Fruit fly (Drosophila melanogaster) whole organism, adult: ENCODE measurements around the gene CG17104.

Experiments used
- CG11617 ChIP-seq: fragments of 200-800 bp; sonication (Bioruptor generic); optimal IDR thresholded peaks from 2 replicates; lab custom pipeline; 2017; ENCODE audit warnings: mild to moderate bottlenecking, missing biosample characterization, missing genetic modification reagents, missing genetic modification characterization
- CG12768 ChIP-seq: fragments of 200-800 bp; sonication (Bioruptor generic); optimal IDR thresholded peaks from 2 replicates; lab custom pipeline; 2017; ENCODE audit warnings: missing biosample characterization, missing genetic modification characterization, mild to moderate bottlenecking, moderate library complexity, missing genetic modification reagents
- CG14711 ChIP-seq: fragments of 200-800 bp; sonication (Bioruptor generic); optimal IDR thresholded peaks from 2 replicates; lab custom pipeline; 2018; ENCODE audit warnings: missing biosample characterization, mild to moderate bottlenecking, missing genetic modification characterization, moderate library complexity
- CG1620 ChIP-seq: fragments of 200-800 bp; sonication (Bioruptor generic); optimal IDR thresholded peaks from 2 replicates; lab custom pipeline; 2016; ENCODE audit warnings: missing biosample characterization, missing genetic modification characterization
- CG33017 ChIP-seq: fragments of 200-800 bp; sonication (Bioruptor generic); optimal IDR thresholded peaks from 2 replicates; lab custom pipeline; 2018; ENCODE audit warnings: missing biosample characterization, mild to moderate bottlenecking, missing genetic modification characterization, moderate library complexity
- CG5204 ChIP-seq: fragments of 200-800 bp; sonication (Bioruptor generic); optimal IDR thresholded peaks from 2 replicates; lab custom pipeline; 2016; ENCODE audit warnings: missing biosample characterization, missing genetic modification characterization
- CG7045 ChIP-seq: fragments of 200-800 bp; sonication (Bioruptor generic); optimal IDR thresholded peaks from 2 replicates; lab custom pipeline; 2017; ENCODE audit warnings: missing biosample characterization, mild to moderate bottlenecking, missing genetic modification characterization
- CG7101 ChIP-seq: fragments of 200-800 bp; sonication (Bioruptor generic); optimal IDR thresholded peaks from 2 replicates; lab custom pipeline; 2018; ENCODE audit warnings: missing biosample characterization, mild to moderate bottlenecking, missing genetic modification characterization, moderate library complexity
- Clk ChIP-seq: fragments of 200-800 bp; sonication (Bioruptor generic); optimal IDR thresholded peaks from 2 replicates; lab custom pipeline; 2017; ENCODE audit warnings: missing biosample characterization, missing genetic modification characterization
- Crg-1 ChIP-seq: fragments of 200-800 bp; sonication (Bioruptor generic); optimal IDR thresholded peaks from 2 replicates; lab custom pipeline; 2016; ENCODE audit warnings: missing biosample characterization, missing genetic modification characterization
- Hr96 ChIP-seq: fragments of 200-800 bp; sonication (Bioruptor generic); optimal IDR thresholded peaks from 2 replicates; lab custom pipeline; 2016; ENCODE audit warnings: missing biosample characterization, missing genetic modification characterization
- Mnt ChIP-seq: fragments of 200-800 bp; sonication (Bioruptor generic); optimal IDR thresholded peaks from 2 replicates; lab custom pipeline; 2016; ENCODE audit warnings: missing biosample characterization, mild to moderate bottlenecking, missing genetic modification characterization
- bab1 ChIP-seq: fragments of 200-800 bp; sonication (Bioruptor generic); optimal IDR thresholded peaks from 3 replicates; lab custom pipeline; 2019; ENCODE audit warnings: missing biosample characterization, mild to moderate bottlenecking, missing genetic modification characterization, moderate library complexity
- cic ChIP-seq: fragments of 200-800 bp; sonication (Bioruptor generic); optimal IDR thresholded peaks from 2 replicates; lab custom pipeline; 2017; ENCODE audit warnings: missing biosample characterization, mild to moderate bottlenecking, missing genetic modification characterization, moderate library complexity
- cnc ChIP-seq, 2 experiments: fragments of >200 bp; optimal IDR thresholded peaks; 2 replicates each; lab custom pipeline; 2017
- kay ChIP-seq: fragments of 200-800 bp; sonication (Bioruptor generic); peaks from one replicate; lab custom pipeline; 2016; ENCODE audit warnings: missing biosample characterization, missing genetic modification characterization, borderline replicate concordance
- ovo ChIP-seq: fragments of 200-800 bp; sonication (Bioruptor generic); optimal IDR thresholded peaks from 2 replicates; lab custom pipeline; 2016; ENCODE audit warnings: missing biosample characterization, missing genetic modification characterization
- pad ChIP-seq: fragments of 200-800 bp; sonication (Bioruptor generic); optimal IDR thresholded peaks from 3 replicates; lab custom pipeline; 2017; ENCODE audit warnings: missing biosample characterization, missing genetic modification characterization, mild to moderate bottlenecking, moderate library complexity, missing genetic modification reagents
- tj ChIP-seq: fragments of 200-800 bp; sonication (Bioruptor generic); optimal IDR thresholded peaks from 3 replicates; lab custom pipeline; 2017; ENCODE audit warnings: missing biosample characterization, mild to moderate bottlenecking, missing genetic modification characterization, moderate library complexity
- toe ChIP-seq: fragments of 200-800 bp; sonication (Bioruptor generic); optimal IDR thresholded peaks from 2 replicates; lab custom pipeline; 2016; ENCODE audit warnings: missing biosample characterization, missing genetic modification characterization

The CG17104 gene

dm6 chr2L:10682912-10683311, 5.9 kb downstream of the CG17104 start:
- TF ChIP-seq toe (GFP tag; lab: Kevin White, UChicago) (no peak), CG33017 (no peak), Mnt (GFP tag; lab: Kevin White, UChicago) (no peak), CG12768 (GFP tag; lab: Kevin White, UChicago) (no peak), kay (GFP tag; lab: Kevin White, UChicago) (no peak), CG11617 (GFP tag; lab: Kevin White, UChicago) (no peak)

dm6 chr2L:10684309-10684708, 7.3 kb downstream of the CG17104 start, which contains the start of gene CG7299:
TSS of gene CG7299 (minus strand) at chr2L:10684409.
- TF ChIP-seq cic (GFP tag; lab: Kevin White, UChicago): no peak
- TF ChIP-seq Mnt (GFP tag; lab: Kevin White, UChicago): no peak
- TF ChIP-seq kay (GFP tag; lab: Kevin White, UChicago): no peak

- TF ChIP-seq CG5204 (GFP tag; lab: Kevin White, UChicago) (no peak), Mnt (GFP tag; lab: Kevin White, UChicago) (no peak), Clk (no peak), bab1 (GFP tag; lab: Kevin White, UChicago) (no peak), CG7045 (GFP tag; lab: Kevin White, UChicago) (no peak), ovo (no peak), cnc (optimal IDR thresholded peaks at IDR 0.05; lab: Kevin White, UChicago) (no peak), cic (GFP tag; lab: Kevin White, UChicago) (no peak), Hr96 (GFP tag; lab: Kevin White, UChicago) (no peak), kay (GFP tag; lab: Kevin White, UChicago) (no peak), CG12768 (GFP tag; lab: Kevin White, UChicago) (no peak)
Measured at dm6 chr2L:10685666-10686065, 8.7 kb downstream of the CG17104 start.

- no peak for TF ChIP-seq toe (GFP tag; lab: Kevin White, UChicago)
Measured at dm6 chr2L:10687009-10687793, 10.2 kb downstream of the CG17104 start, which contains the start of gene CG7296. TSS of gene CG7296 (minus strand) at chr2L:10687066.

dm6 chr2L:10687794-10688185, 10.8 kb downstream of the CG17104 start:
- TF ChIP-seq cnc (optimal IDR thresholded peaks at IDR 0.05; lab: Kevin White, UChicago): no peak
- TF ChIP-seq Clk: no peak
- no peak for TF ChIP-seq bab1 (GFP tag; lab: Kevin White, UChicago)
- no peak for TF ChIP-seq tj (GFP tag; lab: Kevin White, UChicago)
- TF ChIP-seq CG7101: no peak
- TF ChIP-seq kay (GFP tag; lab: Kevin White, UChicago): no peak
- no peak for TF ChIP-seq CG5204 (GFP tag; lab: Kevin White, UChicago)
- TF ChIP-seq CG7045 (GFP tag; lab: Kevin White, UChicago): no peak

dm6 chr2L:10688764-10689163, 11.8 kb downstream of the CG17104 start:
- TF ChIP-seq CG33017 (no peak), CG12768 (GFP tag; lab: Kevin White, UChicago) (no peak)

- TF ChIP-seq CG11617 (GFP tag; lab: Kevin White, UChicago): no peak
- TF ChIP-seq kay (GFP tag; lab: Kevin White, UChicago): no peak
- TF ChIP-seq cic (GFP tag; lab: Kevin White, UChicago): no peak
Measured at dm6 chr2L:10689221-10690034, 12.4 kb downstream of the CG17104 start, which contains the start of gene CG7294. TSS of gene CG7294 (minus strand) at chr2L:10689271.

dm6 chr2L:10693018-10693417, 16.0 kb downstream of the CG17104 start:
- no peak for TF ChIP-seq pad (GFP tag; lab: Kevin White, UChicago)
- no peak for TF ChIP-seq CG7101
- TF ChIP-seq tj (GFP tag; lab: Kevin White, UChicago): no peak
- TF ChIP-seq cnc (optimal IDR thresholded peaks at IDR 0.05; lab: Kevin White, UChicago): no peak
- no peak for TF ChIP-seq Crg-1
- no peak for TF ChIP-seq CG33017
- no peak for TF ChIP-seq toe (GFP tag; lab: Kevin White, UChicago)
- no peak for TF ChIP-seq CG1620 (GFP tag; lab: Kevin White, UChicago)
- no peak for TF ChIP-seq Clk
- no peak for TF ChIP-seq CG12768 (GFP tag; lab: Kevin White, UChicago)
- no peak for TF ChIP-seq ovo
- TF ChIP-seq CG14711: no peak
- no peak for TF ChIP-seq bab1 (GFP tag; lab: Kevin White, UChicago)
- TF ChIP-seq cic (GFP tag; lab: Kevin White, UChicago): no peak
- TF ChIP-seq CG11617 (GFP tag; lab: Kevin White, UChicago): no peak
- no peak for TF ChIP-seq CG7045 (GFP tag; lab: Kevin White, UChicago)
- no peak for TF ChIP-seq kay (GFP tag; lab: Kevin White, UChicago)
- TF ChIP-seq Hr96 (GFP tag; lab: Kevin White, UChicago): no peak
- TF ChIP-seq Mnt (GFP tag; lab: Kevin White, UChicago): no peak
- TF ChIP-seq CG5204 (GFP tag; lab: Kevin White, UChicago): no peak
